Worm (Caenorhabditis elegans): ENCODE data around the gene rps-14.

Gene rps-14

ce11 chrIII:7195325-7195724 lies 15.9 kb upstream of the rps-14 start, which contains the start of gene F37C12.18:
Gene F37C12.18, minus strand, starts transcription at chrIII:7195425.
- TF ChIP-seq nhr-2 (tag; optimal IDR thresholded peaks at IDR 0.05): no peak
- no peak for TF ChIP-seq ham-2 (GFP tag; optimal IDR thresholded peaks at IDR 0.05)
- TF ChIP-seq mab-5 (tag; optimal IDR thresholded peaks at IDR 0.05): no peak
- no peak for TF ChIP-seq nhr-28 (tag; optimal IDR thresholded peaks at IDR 0.05)
- no peak for TF ChIP-seq elt-3 (tag; optimal IDR thresholded peaks at IDR 0.05)
- TF ChIP-seq mep-1 (tag; optimal IDR thresholded peaks at IDR 0.05): no peak
- TF ChIP-seq ceh-83 (GFP tag; optimal IDR thresholded peaks at IDR 0.05): no peak
- no peak for TF ChIP-seq ceh-39 (tag; optimal IDR thresholded peaks at IDR 0.05)
- no peak for TF ChIP-seq lsy-2 (tag; optimal IDR thresholded peaks at IDR 0.05)
- TF ChIP-seq nhr-12 (tag; optimal IDR thresholded peaks at IDR 0.05): no peak
- no peak for TF ChIP-seq flh-1 (GFP tag; optimal IDR thresholded peaks at IDR 0.05)
- no peak for TF ChIP-seq blmp-1 (tag; optimal IDR thresholded peaks at IDR 0.05)
- TF ChIP-seq lin-13 (tag; optimal IDR thresholded peaks at IDR 0.05): no peak
- TF ChIP-seq pha-4 (tag; optimal IDR thresholded peaks at IDR 0.05): no peak
- TF ChIP-seq bed-3 (GFP tag; optimal IDR thresholded peaks at IDR 0.05): no peak
- no peak for TF ChIP-seq hlh-1 (tag; optimal IDR thresholded peaks at IDR 0.05)
- TF ChIP-seq ces-1 (GFP tag; optimal IDR thresholded peaks at IDR 0.05): no peak
- TF ChIP-seq zip-8 (tag; optimal IDR thresholded peaks at IDR 0.05): no peak
- TF ChIP-seq elt-1 (tag; optimal IDR thresholded peaks at IDR 0.05; ENCODE audit: borderline replicate concordance, insufficient read depth): no peak

- TF ChIP-seq ceh-43 (GFP tag; optimal IDR thresholded peaks at IDR 0.05): no peak
Measured at ce11 chrIII:7192942-7193665, 13.7 kb upstream of the rps-14 start, which contains the start of gene mec-14. Gene mec-14, minus strand, starts transcription at chrIII:7192992.

ce11 chrIII:7189581-7190128 lies 10.3 kb upstream of the rps-14 start, which contains the start of gene rps-21:
Gene rps-21, minus strand, starts transcription at chrIII:7189631.
- TF ChIP-seq pha-4 (tag; optimal IDR thresholded peaks at IDR 0.05) (peak; percentile 54), unc-120 (tag; optimal IDR thresholded peaks at IDR 0.05; ENCODE audit: poor library complexity, severe bottlenecking) (peak; percentile 6), ceh-39 (tag; optimal IDR thresholded peaks at IDR 0.05) (peak; percentile 73), sem-2 (GFP tag; optimal IDR thresholded peaks at IDR 0.05) (no peak), mls-2 (tag; optimal IDR thresholded peaks at IDR 0.05) (no peak), lin-13 (tag; optimal IDR thresholded peaks at IDR 0.05) (peak; percentile 16), unc-62 (GFP tag; optimal IDR thresholded peaks at IDR 0.05) (peak; percentile 3), nhr-237 (tag; optimal IDR thresholded peaks at IDR 0.05) (peak; percentile 85), nhr-12 (tag; optimal IDR thresholded peaks at IDR 0.05) (no peak), ces-1 (GFP tag; optimal IDR thresholded peaks at IDR 0.05) (peak; percentile 92), lsy-2 (tag; optimal IDR thresholded peaks at IDR 0.05) (peak; percentile 82), ztf-11 (tag; optimal IDR thresholded peaks at IDR 0.05) (no peak), sptf-1 (tag; optimal IDR thresholded peaks at IDR 0.05) (peak; percentile 26), mep-1 (tag; optimal IDR thresholded peaks at IDR 0.05) (peak; percentile 87)

- TF ChIP-seq blmp-1 (tag; optimal IDR thresholded peaks at IDR 0.05): no peak
- TF ChIP-seq elt-1 (tag; optimal IDR thresholded peaks at IDR 0.05; ENCODE audit: borderline replicate concordance, insufficient read depth): no peak
- TF ChIP-seq nhr-28 (tag; optimal IDR thresholded peaks at IDR 0.05): no peak
- TF ChIP-seq ces-1 (GFP tag; optimal IDR thresholded peaks at IDR 0.05): no peak
- no peak for TF ChIP-seq sem-2 (GFP tag; optimal IDR thresholded peaks at IDR 0.05)
- no peak for TF ChIP-seq unc-62 (GFP tag; optimal IDR thresholded peaks at IDR 0.05)
- TF ChIP-seq elt-3 (tag; optimal IDR thresholded peaks at IDR 0.05): no peak
- TF ChIP-seq tbx-8 (GFP tag; optimal IDR thresholded peaks at IDR 0.05): no peak
- TF ChIP-seq lsy-2 (tag; optimal IDR thresholded peaks at IDR 0.05): no peak
- TF ChIP-seq nhr-237 (tag; optimal IDR thresholded peaks at IDR 0.05): no peak
- no peak for TF ChIP-seq lin-32 (GFP tag; optimal IDR thresholded peaks at IDR 0.05)
- TF ChIP-seq flh-1 (GFP tag; optimal IDR thresholded peaks at IDR 0.05): no peak
- TF ChIP-seq nhr-12 (tag; optimal IDR thresholded peaks at IDR 0.05): no peak
- TF ChIP-seq unc-120 (tag; optimal IDR thresholded peaks at IDR 0.05; ENCODE audit: poor library complexity, severe bottlenecking): no peak
- no peak for TF ChIP-seq ham-2 (GFP tag; optimal IDR thresholded peaks at IDR 0.05)
Measured at ce11 chrIII:7188300-7189052, 9.1 kb upstream of the rps-14 start, which contains the start of the genes F37C12.21 and F37C12.10. Gene F37C12.21, plus strand, starts transcription at chrIII:7188357. Gene F37C12.10, minus strand, starts transcription at chrIII:7188384.

Measured in whole organism, mixed stage, embryonic.